Worm (Caenorhabditis elegans) whole organism, L4 larva: ENCODE data around the gene F54F2.7.

Experiments
- D1046.2 ChIP-seq: fragments of 200-800 bp; sonication (Bioruptor generic); IDR thresholded peaks from 2 replicates; pipeline ENCODE4 v1.3.6; 2022; ENCODE audit warnings: missing genetic modification characterization, missing compliant biosample characterization
- F10B5.3 ChIP-seq: sonication (generic microtip); optimal IDR thresholded peaks from 2 replicates; lab custom pipeline; 2016; ENCODE audit warnings: mild to moderate bottlenecking, missing genetic modification characterization, missing compliant biosample characterization
- F26F4.8 ChIP-seq: fragments of 200-800 bp; sonication (Bioruptor generic); conservative IDR thresholded peaks from 2 replicates; pipeline ENCODE4 v1.3.6; 2022; ENCODE audit warnings: missing genetic modification characterization, missing compliant biosample characterization
- F37D6.2 ChIP-seq: sonication (generic microtip); optimal IDR thresholded peaks from 2 replicates; lab custom pipeline; 2016; ENCODE audit warnings: mild to moderate bottlenecking, missing genetic modification characterization, missing compliant biosample characterization
- R02D3.7 ChIP-seq: fragments of 150-350 bp; sonication (generic microtip); optimal IDR thresholded peaks from 3 replicates; lab custom pipeline; 2014; ENCODE audit warnings: missing biosample characterization, missing genetic modification characterization
- T26A8.4 ChIP-seq: fragments of 200-800 bp; sonication (Bioruptor generic); IDR thresholded peaks from 2 replicates; pipeline ENCODE4 v1.3.6; 2022; ENCODE audit warnings: missing genetic modification characterization, missing compliant biosample characterization
- Y105C5A.15 ChIP-seq: fragments of 200-800 bp; sonication (Bioruptor generic); IDR thresholded peaks from 2 replicates; pipeline ENCODE4 v1.3.6; 2022; ENCODE audit warnings: missing genetic modification characterization, missing compliant biosample characterization
- Y5F2A.4 ChIP-seq: fragments of 200-800 bp; sonication (Bioruptor generic); optimal IDR thresholded peaks from 2 replicates; lab custom pipeline; 2018; ENCODE audit warnings: mild to moderate bottlenecking, missing genetic modification characterization, missing compliant biosample characterization
- Y75B8A.6 ChIP-seq: fragments of 200-800 bp; sonication (Bioruptor generic); IDR thresholded peaks from 2 replicates; pipeline ENCODE4 v1.3.6; 2022; ENCODE audit warnings: missing genetic modification reagents, missing genetic modification characterization, missing compliant biosample characterization
- aha-1 ChIP-seq: fragments of 150-350 bp; peaks from one replicate; lab custom pipeline; 2014; ENCODE audit warnings: missing biosample characterization, missing genetic modification characterization
- aly-2 ChIP-seq: sonication (generic microtip); optimal IDR thresholded peaks from 2 replicates; lab custom pipeline; 2018; ENCODE audit warnings: missing biosample characterization, missing genetic modification characterization
- ceh-44 ChIP-seq: fragments of 200-800 bp; sonication (Bioruptor generic); IDR thresholded peaks from 2 replicates; pipeline ENCODE4 v1.3.6; 2022; ENCODE audit warnings: missing genetic modification reagents, missing genetic modification characterization, missing compliant biosample characterization
- ces-1 ChIP-seq: fragments of 150-350 bp; sonication (generic microtip); optimal IDR thresholded peaks from 4 replicates; lab custom pipeline; 2014; ENCODE audit warnings: missing biosample characterization, missing genetic modification reagents, missing genetic modification characterization
- cey-2 ChIP-seq: sonication (generic microtip); optimal IDR thresholded peaks from 3 replicates; lab custom pipeline; 2017; ENCODE audit warnings: missing genetic modification characterization, mild to moderate bottlenecking, missing compliant biosample characterization, antibody characterized with exemption, borderline replicate concordance; ENCODE audit not compliant: insufficient read depth
- dmd-6 ChIP-seq: fragments of 200-800 bp; sonication (Bioruptor generic); IDR thresholded peaks from 2 replicates; pipeline ENCODE4 v1.3.6; 2022; ENCODE audit warnings: missing genetic modification reagents, missing genetic modification characterization, missing compliant biosample characterization
- hif-1 ChIP-seq, 2 experiments: sonication (generic microtip); optimal IDR thresholded peaks; 2 replicates each; lab custom pipeline; 2016 to 2017; ENCODE audit warnings: missing compliant biosample characterization in 2 of 2, missing genetic modification characterization in 2 of 2, missing genetic modification reagents in 2 of 2, missing genotype in 2 of 2, mild to moderate bottlenecking in 1 of 2
- hlh-11 ChIP-seq: fragments of 200-800 bp; sonication (Bioruptor generic); optimal IDR thresholded peaks from 2 replicates; lab custom pipeline; 2018; ENCODE audit warnings: mild to moderate bottlenecking, missing genetic modification characterization, missing compliant biosample characterization
- jun-1 ChIP-seq: fragments of 150-350 bp; optimal IDR thresholded peaks from 2 replicates; lab custom pipeline; 2014; ENCODE audit warnings: missing biosample characterization, missing genetic modification reagents, missing genetic modification characterization
- lin-38 ChIP-seq: fragments of 200-800 bp; sonication (Bioruptor generic); IDR thresholded peaks from 2 replicates; pipeline ENCODE4 v1.3.6; 2022; ENCODE audit warnings: missing genetic modification reagents, missing genetic modification characterization, missing compliant biosample characterization
- madf-9 ChIP-seq: fragments of 200-800 bp; sonication (Bioruptor generic); conservative IDR thresholded peaks from 2 replicates; pipeline ENCODE4 v1.3.6; 2022; ENCODE audit warnings: missing genetic modification reagents, missing genetic modification characterization, missing compliant biosample characterization
- mep-1 ChIP-seq: fragments of 150-350 bp; sonication (generic microtip); optimal IDR thresholded peaks from 3 replicates; lab custom pipeline; 2014; ENCODE audit warnings: missing biosample characterization, missing genetic modification characterization
- mes-2 ChIP-seq: sonication (generic microtip); optimal IDR thresholded peaks from 2 replicates; lab custom pipeline; 2016; ENCODE audit warnings: missing genotype, mild to moderate bottlenecking, missing genetic modification characterization, missing compliant biosample characterization; ENCODE audit not compliant: poor library complexity, severe bottlenecking
- mxl-2 ChIP-seq: fragments of 200-800 bp; sonication (Bioruptor generic); conservative IDR thresholded peaks from 2 replicates; pipeline ENCODE4 v1.3.6; 2022; ENCODE audit warnings: missing genetic modification reagents, missing genetic modification characterization, missing compliant biosample characterization
- mxl-3 ChIP-seq: fragments of 200-800 bp; sonication (Bioruptor generic); optimal IDR thresholded peaks from 2 replicates; lab custom pipeline; 2018; ENCODE audit warnings: mild to moderate bottlenecking, missing genetic modification characterization, missing compliant biosample characterization
- nhr-11 ChIP-seq: fragments of 150-350 bp; optimal IDR thresholded peaks from 2 replicates; lab custom pipeline; 2014; ENCODE audit warnings: missing biosample characterization, missing genetic modification characterization
- nhr-237 ChIP-seq: sonication (generic microtip); optimal IDR thresholded peaks from 2 replicates; lab custom pipeline; 2017; ENCODE audit warnings: missing biosample characterization, missing genetic modification characterization
- nhr-42 ChIP-seq: fragments of 200-800 bp; sonication (Bioruptor generic); IDR thresholded peaks from 2 replicates; pipeline ENCODE4 v1.3.6; 2022; ENCODE audit warnings: missing genetic modification characterization, missing compliant biosample characterization
- nhr-48 ChIP-seq: sonication (generic microtip); optimal IDR thresholded peaks from 2 replicates; lab custom pipeline; 2016; ENCODE audit warnings: mild to moderate bottlenecking, missing genetic modification characterization, missing compliant biosample characterization
- nhr-6 ChIP-seq: fragments of 150-350 bp; optimal IDR thresholded peaks from 2 replicates; lab custom pipeline; 2014; ENCODE audit warnings: missing biosample characterization, missing genetic modification characterization
- nhr-76 ChIP-seq: fragments of 150-350 bp; optimal IDR thresholded peaks from 2 replicates; lab custom pipeline; 2014; ENCODE audit warnings: missing biosample characterization, missing genetic modification characterization
- pha-4 ChIP-seq, 2 experiments: fragments of 150-350 bp in 1 of 2; fragments of 200-800 bp in 1 of 2; sonication (Bioruptor generic) in 1 of 2; IDR thresholded peaks in 1 of 2; optimal IDR thresholded peaks in 1 of 2; 2 replicates each; pipeline versions ENCODE4 v1.3.6 to Lab custom; 2014 to 2022; ENCODE audit warnings: missing genetic modification characterization in 2 of 2, missing genetic modification reagents in 2 of 2, missing biosample characterization in 1 of 2, missing compliant biosample characterization in 1 of 2
- saeg-2 ChIP-seq: fragments of 200-800 bp; sonication (Bioruptor generic); IDR thresholded peaks from 2 replicates; pipeline ENCODE4 v1.3.6; 2022; ENCODE audit warnings: missing genetic modification reagents, missing genetic modification characterization, missing compliant biosample characterization
- spr-1 ChIP-seq: sonication (generic microtip); optimal IDR thresholded peaks from 2 replicates; lab custom pipeline; 2016; ENCODE audit warnings: mild to moderate bottlenecking, missing genetic modification characterization, missing compliant biosample characterization
- unc-62 ChIP-seq, 3 experiments: fragments of 150-350 bp in 1 of 3; sonication (generic microtip); optimal IDR thresholded peaks in 2 of 3; peaks in 1 of 3; 1 replicate in 1 of 3; 2 replicates in 2 of 3; lab custom pipeline; 2014 to 2017; ENCODE audit warnings: missing biosample characterization in 3 of 3, missing genetic modification characterization in 3 of 3, missing genetic modification reagents in 3 of 3, missing genotype in 1 of 3
- vab-7 ChIP-seq: fragments of 200-800 bp; sonication (Bioruptor generic); IDR thresholded peaks from 2 replicates; pipeline ENCODE4 v1.3.6; 2022; ENCODE audit warnings: missing genetic modification reagents, missing genetic modification characterization, missing compliant biosample characterization
- zag-1 ChIP-seq: fragments of 150-350 bp; optimal IDR thresholded peaks from 2 replicates; lab custom pipeline; 2014; ENCODE audit warnings: missing biosample characterization, missing genetic modification characterization
- zip-2 ChIP-seq: fragments of 150-350 bp; optimal IDR thresholded peaks from 2 replicates; lab custom pipeline; 2014; ENCODE audit warnings: missing biosample characterization, missing genetic modification characterization
- ztf-11 ChIP-seq: fragments of 150-350 bp; optimal IDR thresholded peaks from 2 replicates; lab custom pipeline; 2014; ENCODE audit warnings: missing biosample characterization, missing genetic modification characterization
- ztf-7 ChIP-seq: fragments of 150-350 bp; optimal IDR thresholded peaks from 2 replicates; lab custom pipeline; 2014; ENCODE audit warnings: missing biosample characterization, missing genetic modification characterization

F54F2.7 gene

ce11 chrIII:8775953-8776352 is 31.2 kb downstream of the F54F2.7 start, which contains the start of gene snap-29:
Gene snap-29 (plus strand): TSS chrIII:8776253.
- TF ChIP-seq R02D3.7 (tag; lab: Kevin White, UChicago) = no peak
- TF ChIP-seq ztf-11 (tag; lab: Kevin White, UChicago) = no peak
- no peak for TF ChIP-seq ces-1 (GFP tag; lab: Kevin White, UChicago)
- no peak for TF ChIP-seq zip-2 (tag; lab: Kevin White, UChicago)
- TF ChIP-seq nhr-48 (tag; lab: Kevin White, UChicago) = no peak
- TF ChIP-seq hlh-11 (tag; lab: Kevin White, UChicago) = no peak
- TF ChIP-seq, all 104 proteins: peak for 0

ce11 chrIII:8773375-8773774 is 33.8 kb downstream of the F54F2.7 start:
- TF ChIP-seq nhr-76 (no peak), aha-1 (tag; lab: Kevin White, UChicago) (peak; percentile 81), nhr-6 (tag; lab: Kevin White, UChicago) (no peak), unc-62 (GFP tag; optimal IDR thresholded peaks at IDR 0.05 in 1 of 2; lab: Kevin White, UChicago) (peak in 1 of 2 experiments; percentile 91), unc-62 (tag; optimal IDR thresholded peaks at IDR 0.05; lab: Kevin White, UChicago) (no peak), Y5F2A.4 (GFP tag; lab: Kevin White, UChicago) (no peak), spr-1 (no peak), F26F4.8 (GFP tag; lab: Robert Waterston, UW) (no peak), F10B5.3 (tag; lab: Kevin White, UChicago) (no peak)

ce11 chrIII:8772428-8773027 is 34.6 kb downstream of the F54F2.7 start:
- TF ChIP-seq ceh-44 (GFP tag; lab: Robert Waterston, UW) = no peak
- peak; percentile 48 for TF ChIP-seq hlh-11 (tag; lab: Kevin White, UChicago)
- peak; percentile 28 for TF ChIP-seq aha-1 (tag; lab: Kevin White, UChicago)
- peak; percentile 5 for TF ChIP-seq nhr-11
- peak; percentile 85 for TF ChIP-seq mxl-3 (GFP tag; lab: Kevin White, UChicago)
- peak; percentile 10 for TF ChIP-seq nhr-48 (tag; lab: Kevin White, UChicago)
- no peak for TF ChIP-seq T26A8.4
- peak; percentile 21; the same call in 1 of the 2 replicates for TF ChIP-seq dmd-6 (GFP tag; lab: Robert Waterston, UW)
- TF ChIP-seq, all 104 proteins: peak for 6

ce11 chrIII:8771851-8772250 is 35.3 kb downstream of the F54F2.7 start, which contains the start of gene K02D10.3:
Gene K02D10.3 (minus strand): TSS chrIII:8771951.
- TF ChIP-seq saeg-2 (GFP tag; lab: Robert Waterston, UW) (no peak), Y105C5A.15 (no peak), jun-1 (tag; lab: Kevin White, UChicago) (no peak), hif-1 (tag; optimal IDR thresholded peaks at IDR 0.05; lab: Kevin White, UChicago) (no peak), pha-4 (GFP tag; IDR thresholded peaks at IDR 0.05; lab: Robert Waterston, UW) (no peak), pha-4 (tag; optimal IDR thresholded peaks at IDR 0.05; lab: Kevin White, UChicago) (no peak), D1046.2 (GFP tag; lab: Robert Waterston, UW) (no peak), aly-2 (tag; lab: Kevin White, UChicago) (no peak), nhr-76 (no peak), mep-1 (tag; lab: Kevin White, UChicago) (no peak), nhr-42 (GFP tag; lab: Robert Waterston, UW) (no peak), Y75B8A.6 (no peak), madf-9 (GFP tag; lab: Robert Waterston, UW) (no peak), R02D3.7 (tag; lab: Kevin White, UChicago) (no peak), ztf-7 (no peak)
- TF ChIP-seq, all 104 proteins: peak for 0

DNA sequence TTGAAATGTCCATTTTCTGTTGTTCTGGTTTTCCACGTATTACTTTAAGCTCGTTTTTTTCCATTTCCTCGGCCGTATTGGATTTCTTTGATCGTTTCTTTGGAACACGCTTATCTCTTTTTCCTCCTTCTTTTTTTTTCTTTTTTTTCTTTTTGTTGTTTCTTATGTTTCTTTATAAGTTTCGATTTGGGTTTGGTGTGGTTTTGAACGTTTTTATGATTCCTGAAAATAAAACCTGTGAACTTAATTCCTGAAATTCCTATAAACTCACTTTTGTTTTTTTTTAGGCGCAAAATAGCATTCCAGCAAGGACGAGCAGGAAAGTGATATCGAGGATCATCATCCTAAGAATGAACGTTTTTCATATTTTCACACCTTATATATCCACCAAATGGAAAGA is 36.0 kb downstream of the F54F2.7 start, which contains the start of gene K02D10.2:
TSS of gene K02D10.2 (minus strand) at position 101 of the 400 bp plus-strand sequence.
- no peak for TF ChIP-seq zag-1
- no peak for TF ChIP-seq F37D6.2 (tag; lab: Kevin White, UChicago)
- TF ChIP-seq hif-1 (tag; optimal IDR thresholded peaks at IDR 0.05; lab: Kevin White, UChicago) = no peak
- no peak for TF ChIP-seq mxl-2 (GFP tag; lab: Robert Waterston, UW)
- no peak for TF ChIP-seq lin-38 (GFP tag; lab: Robert Waterston, UW)
- TF ChIP-seq cey-2 (tag; lab: Kevin White, UChicago) = no peak
- TF ChIP-seq zip-2 (tag; lab: Kevin White, UChicago) = no peak
- TF ChIP-seq vab-7 (GFP tag; lab: Robert Waterston, UW) = no peak
- TF ChIP-seq nhr-237 = no peak
- no peak for TF ChIP-seq mes-2 (tag; lab: Kevin White, UChicago)
- no peak for TF ChIP-seq ztf-11 (tag; lab: Kevin White, UChicago)
- no peak for TF ChIP-seq pha-4 (GFP tag; IDR thresholded peaks at IDR 0.05; lab: Robert Waterston, UW)
- TF ChIP-seq pha-4 (tag; optimal IDR thresholded peaks at IDR 0.05; lab: Kevin White, UChicago) = no peak
- TF ChIP-seq, all 104 proteins: peak for 0
